Worm (Caenorhabditis elegans) whole organism, L4/young adult: ENCODE results near the gene F21C10.4.

ENCODE experiments used
- W03F9.2 ChIP-seq: fragments of 150-350 bp; optimal IDR thresholded peaks from 2 replicates; lab custom pipeline; 2014; ENCODE audit warnings: missing biosample characterization, missing genetic modification characterization
- dao-5 ChIP-seq: sonication (generic microtip); optimal IDR thresholded peaks from 2 replicates; lab custom pipeline; 2016; ENCODE audit warnings: missing genotype, missing genetic modification characterization, moderate library complexity, missing compliant biosample characterization
- him-1 ChIP-seq: sonication (generic microtip); optimal IDR thresholded peaks from 2 replicates; lab custom pipeline; 2016; ENCODE audit warnings: missing genotype, missing genetic modification reagents, missing genetic modification characterization, missing compliant biosample characterization

Gene F21C10.4

ce11 chrV:9097213-9097612, 29.2 kb upstream of the F21C10.4 start:
- TF ChIP-seq W03F9.2 (tag; lab: Kevin White, UChicago) (no peak), dao-5 (tag; lab: Kevin White, UChicago) (no peak), him-1 (tag; lab: Kevin White, UChicago) (no peak)

DNA sequence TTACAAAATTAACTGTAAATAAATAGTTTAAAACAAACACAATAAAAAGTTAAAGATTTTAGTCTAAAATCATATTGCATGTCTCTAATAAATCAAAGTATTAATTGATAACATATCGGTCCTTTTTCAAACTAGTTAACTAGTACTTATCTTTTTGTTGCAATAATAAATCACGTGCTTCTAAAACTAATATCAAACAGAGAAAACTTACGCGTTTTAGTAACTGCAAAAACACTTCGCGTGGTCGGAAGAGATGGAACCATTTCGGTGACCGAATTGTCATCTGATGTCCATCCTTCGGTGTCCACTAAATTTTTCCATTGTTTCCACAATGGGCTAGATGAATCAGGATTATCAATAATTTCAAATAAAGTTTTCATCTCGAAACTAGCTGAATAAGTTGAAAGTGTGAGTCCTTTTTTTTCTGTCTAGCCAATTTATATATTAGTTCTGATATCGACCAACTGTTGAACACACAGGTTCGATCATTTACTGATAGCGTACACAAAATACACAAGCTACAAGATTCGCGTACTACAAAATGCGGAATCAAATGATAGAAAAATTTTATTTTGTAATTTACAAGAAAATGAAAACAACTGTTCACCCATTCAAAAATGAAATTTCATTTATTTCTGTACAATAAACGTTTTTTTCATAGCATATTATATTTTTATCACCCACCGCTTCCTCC, 28.0 kb upstream of the F21C10.4 start, which contains the start of gene F21C10.9:
Gene F21C10.9 (minus strand): TSS at position 417 of the 694 bp plus-strand sequence.
- TF ChIP-seq him-1 (tag; lab: Kevin White, UChicago), result no peak
- no peak for TF ChIP-seq dao-5 (tag; lab: Kevin White, UChicago)
- TF ChIP-seq W03F9.2 (tag; lab: Kevin White, UChicago), result no peak

DNA sequence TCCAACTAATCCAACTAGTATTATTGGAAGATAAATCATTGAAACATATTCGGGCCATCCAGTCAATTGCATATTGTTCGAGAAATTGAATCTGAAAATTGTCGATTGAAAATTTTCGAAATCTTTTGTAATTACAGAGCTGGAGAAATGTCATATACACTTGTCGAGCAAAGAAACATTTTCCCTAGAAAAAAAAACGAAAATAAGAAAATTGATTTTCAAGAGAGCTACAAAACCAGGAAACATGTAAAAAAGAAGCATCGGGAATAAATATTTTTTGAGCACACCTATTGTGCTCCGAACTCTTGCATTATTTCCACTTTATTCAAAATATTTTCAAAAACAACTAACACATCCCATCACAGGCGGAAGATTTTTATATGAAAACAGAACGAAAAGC, 25.4 kb upstream of the F21C10.4 start, which contains the start of gene frpr-6:
Gene frpr-6 (minus strand): TSS at position 101 of the 400 bp plus-strand sequence.
- TF ChIP-seq dao-5 (tag; lab: Kevin White, UChicago), result no peak

DNA sequence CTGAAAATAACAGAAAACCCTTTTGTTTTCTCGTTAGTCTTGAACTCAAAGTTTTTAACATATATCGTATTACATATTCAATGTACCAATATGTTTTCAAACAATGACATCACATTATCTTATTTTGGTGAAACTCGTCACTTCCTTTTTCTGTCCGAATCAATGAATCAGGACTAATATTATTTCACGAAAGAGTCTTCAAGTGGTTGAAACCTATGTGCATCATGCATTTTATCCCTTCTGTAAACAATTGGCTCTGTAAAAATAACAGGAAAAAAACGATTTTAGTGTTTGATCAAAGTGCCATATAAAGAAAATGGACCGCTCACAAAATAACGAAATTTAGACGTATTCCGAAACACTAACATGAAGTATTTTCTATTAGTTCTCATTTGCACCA, 18.2 kb upstream of the F21C10.4 start, which contains the start of gene F21C10.18:
Gene F21C10.18 (plus strand): TSS at position 301 of the 400 bp plus-strand sequence.
- TF ChIP-seq W03F9.2 (tag; lab: Kevin White, UChicago) (no peak), dao-5 (tag; lab: Kevin White, UChicago) (no peak), him-1 (tag; lab: Kevin White, UChicago) (no peak)

- no peak for TF ChIP-seq dao-5 (tag; lab: Kevin White, UChicago)
- TF ChIP-seq W03F9.2 (tag; lab: Kevin White, UChicago), result no peak
- TF ChIP-seq him-1 (tag; lab: Kevin White, UChicago), result no peak
Measured at ce11 chrV:9109281-9109680, 17.1 kb upstream of the F21C10.4 start, which contains the start of gene pqn-31. Gene pqn-31, plus strand, starts transcription at chrV:9109581.

DNA sequence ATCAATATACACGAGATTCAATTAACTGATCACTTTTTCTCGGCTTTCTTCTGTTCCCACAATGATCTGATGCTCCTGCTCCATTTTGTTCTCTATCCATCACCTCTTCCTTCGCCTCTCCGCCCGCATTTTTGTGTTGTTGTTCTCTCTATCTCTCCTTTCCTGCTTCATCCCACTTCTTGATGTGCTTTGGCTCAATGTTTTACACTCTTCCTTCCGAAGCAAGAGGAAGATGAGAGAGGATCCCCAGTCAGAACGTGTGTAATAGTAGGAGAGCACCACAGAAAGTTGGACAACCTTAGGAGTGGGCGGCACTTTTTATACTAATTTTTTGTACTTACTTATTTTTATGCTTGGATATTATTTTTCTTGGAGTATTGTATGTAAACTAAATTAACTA, 14.5 kb upstream of the F21C10.4 start:
- TF ChIP-seq him-1 (tag; lab: Kevin White, UChicago) (no peak), W03F9.2 (tag; lab: Kevin White, UChicago) (no peak), dao-5 (tag; lab: Kevin White, UChicago) (no peak)

DNA sequence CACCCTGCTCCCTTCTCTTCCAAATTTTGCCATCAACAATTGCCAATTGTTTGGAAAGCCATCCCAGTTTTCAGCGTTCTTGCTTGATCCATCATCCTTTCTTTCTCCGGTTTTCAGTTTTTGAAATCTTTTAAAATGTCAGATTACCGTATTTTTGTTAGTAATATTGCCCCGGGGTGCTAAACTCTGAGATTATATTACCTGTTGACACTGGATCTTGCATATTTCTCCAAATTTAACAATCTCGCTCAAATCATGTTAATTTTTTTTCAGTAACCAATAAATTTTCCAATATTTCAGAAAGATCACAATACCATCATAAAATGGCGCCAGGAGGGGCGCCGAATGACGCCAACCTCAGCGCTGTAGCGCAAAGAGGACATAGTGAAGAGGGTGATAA, 13.9 kb upstream of the F21C10.4 start, which contains the start of gene F21C10.7:
Gene F21C10.7 (plus strand): TSS at position 301 of the 400 bp plus-strand sequence.
- TF ChIP-seq him-1 (tag; lab: Kevin White, UChicago) (no peak), dao-5 (tag; lab: Kevin White, UChicago) (no peak), W03F9.2 (tag; lab: Kevin White, UChicago) (no peak)

DNA sequence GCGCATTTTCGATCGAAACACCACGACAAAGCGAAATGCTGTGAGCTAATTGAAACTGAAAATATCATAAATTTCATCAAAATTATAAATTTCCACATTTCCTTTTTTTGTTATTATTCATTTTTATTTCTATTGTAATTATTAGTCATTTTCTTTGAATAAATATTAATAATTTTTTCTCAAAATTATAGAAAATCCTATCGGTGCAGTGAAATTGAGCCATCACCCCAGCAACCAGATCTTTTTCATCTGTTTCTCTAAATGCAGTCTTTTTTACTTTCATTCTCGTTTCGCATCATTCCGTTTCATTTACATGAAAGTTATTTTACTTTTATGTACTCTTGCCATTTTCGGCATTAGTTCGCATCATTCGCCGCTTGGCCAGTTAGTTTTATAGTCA, 4.4 kb upstream of the F21C10.4 start, which contains the start of gene F21C10.13:
Gene F21C10.13 (plus strand): TSS at position 301 of the 400 bp plus-strand sequence.
- no peak for TF ChIP-seq dao-5 (tag; lab: Kevin White, UChicago)
- no peak for TF ChIP-seq W03F9.2 (tag; lab: Kevin White, UChicago)
- TF ChIP-seq him-1 (tag; lab: Kevin White, UChicago), result no peak

DNA sequence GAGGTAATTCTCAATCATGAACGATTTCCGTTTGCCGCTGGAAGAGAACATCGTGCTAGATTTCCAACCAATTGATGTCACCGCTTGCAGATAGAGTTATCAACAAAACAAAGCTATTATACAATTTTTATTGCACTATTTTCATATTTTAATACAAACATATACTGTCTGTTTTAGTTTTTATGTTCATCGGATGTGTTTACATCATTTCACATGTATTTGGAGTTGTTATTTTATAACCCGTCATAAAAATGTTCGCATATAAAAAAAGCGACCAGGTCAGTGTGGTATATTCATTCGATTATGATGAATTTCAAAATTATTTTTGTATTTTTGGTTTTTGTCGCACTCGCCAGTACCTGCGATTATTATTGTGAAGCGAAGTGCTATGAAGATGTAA, 3.2 kb upstream of the F21C10.4 start, which contains the start of gene F21C10.11:
Gene F21C10.11 (plus strand): TSS at position 301 of the 400 bp plus-strand sequence.
- TF ChIP-seq dao-5 (tag; lab: Kevin White, UChicago) (no peak), him-1 (tag; lab: Kevin White, UChicago) (no peak), W03F9.2 (tag; lab: Kevin White, UChicago) (no peak)

DNA sequence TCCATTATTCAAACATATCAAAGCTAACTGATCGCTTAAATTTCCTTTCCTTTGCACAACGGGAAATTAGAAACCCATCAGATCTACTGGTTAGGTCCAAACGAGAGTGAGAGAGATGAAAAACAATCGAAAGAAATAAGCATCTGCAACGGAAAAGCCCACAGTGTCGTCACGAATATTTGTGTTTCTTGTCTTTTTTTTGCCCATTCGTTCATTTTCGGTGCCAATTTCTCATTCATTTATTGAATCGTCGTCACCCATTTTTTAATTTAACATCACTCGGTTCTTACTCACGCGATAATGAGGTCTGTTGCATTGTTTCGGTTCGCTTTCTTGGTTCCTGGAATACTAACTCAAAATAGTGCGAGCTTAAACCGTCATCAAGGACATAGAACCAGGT, 2.2 kb upstream of the F21C10.4 start, which contains the start of gene F21C10.6:
Gene F21C10.6 (plus strand): TSS at position 301 of the 400 bp plus-strand sequence.
- TF ChIP-seq him-1 (tag; lab: Kevin White, UChicago) (no peak), W03F9.2 (tag; lab: Kevin White, UChicago) (no peak), dao-5 (tag; lab: Kevin White, UChicago) (no peak)

DNA sequence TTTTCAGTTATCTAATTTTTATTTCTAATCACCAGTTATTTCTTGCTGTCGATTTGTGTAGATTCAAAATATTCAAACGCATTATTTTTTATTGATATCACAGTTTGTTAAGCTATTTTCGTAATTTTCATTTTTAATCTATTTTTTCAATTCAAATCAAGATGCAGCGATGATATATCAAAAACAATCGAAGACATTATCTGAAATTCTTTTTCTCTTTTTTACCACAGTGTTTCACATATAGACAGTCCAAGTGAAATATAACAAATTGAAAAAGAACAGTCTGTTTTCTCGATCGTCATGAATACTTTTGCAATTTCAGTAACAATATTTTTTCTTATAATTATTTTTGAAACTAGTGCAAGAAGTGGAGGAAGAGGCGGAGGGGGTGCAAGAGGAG, 1.1 kb upstream of the F21C10.4 start, which contains the start of gene F21C10.5:
Gene F21C10.5 (plus strand): TSS at position 301 of the 400 bp plus-strand sequence.
- TF ChIP-seq dao-5 (tag; lab: Kevin White, UChicago) (no peak), W03F9.2 (tag; lab: Kevin White, UChicago) (no peak), him-1 (tag; lab: Kevin White, UChicago) (no peak)

ce11 chrV:9127773-9128172, 1.4 kb downstream of the F21C10.4 start, which contains the start of gene F21C10.3:
Gene F21C10.3, plus strand, starts transcription at chrV:9128073.
- no peak for TF ChIP-seq W03F9.2 (tag; lab: Kevin White, UChicago)
- TF ChIP-seq dao-5 (tag; lab: Kevin White, UChicago), result no peak
- no peak for TF ChIP-seq him-1 (tag; lab: Kevin White, UChicago)

DNA sequence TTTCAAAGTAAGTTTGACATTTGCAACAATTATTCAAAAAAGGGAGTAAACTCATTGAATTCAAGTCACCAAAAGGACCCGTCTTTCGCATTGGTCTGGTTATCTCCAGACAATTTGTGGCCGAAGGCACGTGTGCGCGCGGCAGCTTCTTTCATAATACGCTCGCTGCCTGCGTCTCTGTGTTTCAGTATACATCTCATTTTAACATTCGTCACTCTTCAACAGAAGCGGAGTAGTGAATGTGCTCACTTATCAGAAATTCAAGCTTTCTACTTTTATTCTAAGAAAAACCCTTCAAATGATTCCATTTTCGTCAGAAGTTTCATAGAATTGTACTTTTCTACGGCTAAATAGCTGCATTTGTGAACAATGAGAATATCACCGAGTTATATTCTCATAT, 2.1 kb downstream of the F21C10.4 start:
- no peak for TF ChIP-seq dao-5 (tag; lab: Kevin White, UChicago)
- TF ChIP-seq him-1 (tag; lab: Kevin White, UChicago), result peak; percentile 36
- TF ChIP-seq W03F9.2 (tag; lab: Kevin White, UChicago), result no peak
